Fruit fly (Drosophila melanogaster) whole organism, embryonic: ENCODE data around the gene CG33543.

ENCODE experiments used
- Bgb ChIP-seq: fragments of 200-800 bp; sonication (Bioruptor generic); IDR thresholded peaks from 2 replicates; pipeline ENCODE4 v1.3.6; 2022; ENCODE audit warnings: missing biosample characterization, missing genetic modification characterization; ENCODE audit not compliant: partially characterized antibody
- CG1024 ChIP-seq: fragments of 200-800 bp; sonication (Bioruptor generic); IDR thresholded peaks from 2 replicates; pipeline ENCODE4 v1.3.6; 2022; ENCODE audit warnings: missing biosample characterization, missing genetic modification characterization
- CG10431 ChIP-seq: fragments of 200-800 bp; sonication (Bioruptor generic); optimal IDR thresholded peaks from 3 replicates; lab custom pipeline; 2018; ENCODE audit warnings: missing biosample characterization, mild to moderate bottlenecking, missing genetic modification characterization
- CG10565 ChIP-seq: fragments of 200-800 bp; sonication (Bioruptor generic); optimal IDR thresholded peaks from 3 replicates; lab custom pipeline; 2016; ENCODE audit warnings: missing biosample characterization, mild to moderate bottlenecking, missing genetic modification characterization
- CG11398 ChIP-seq: fragments of 200-800 bp; sonication (Bioruptor generic); optimal IDR thresholded peaks from 2 replicates; lab custom pipeline; 2016; ENCODE audit warnings: missing biosample characterization, missing genetic modification characterization
- CG12391 ChIP-seq: fragments of 200-800 bp; sonication (Bioruptor generic); optimal IDR thresholded peaks from 3 replicates; lab custom pipeline; 2018; ENCODE audit warnings: missing biosample characterization, mild to moderate bottlenecking, missing genetic modification characterization, moderate library complexity
- CG14965 ChIP-seq: fragments of 200-800 bp; sonication (Bioruptor generic); optimal IDR thresholded peaks from 2 replicates; lab custom pipeline; 2016; ENCODE audit warnings: missing biosample characterization, missing genetic modification characterization, borderline replicate concordance
- CG16779 ChIP-seq: fragments of 200-800 bp; sonication (Bioruptor generic); IDR thresholded peaks from 2 replicates; pipeline ENCODE4 v1.3.6; 2022; ENCODE audit warnings: missing biosample characterization, missing genetic modification characterization
- CG30431 ChIP-seq: fragments of 200-800 bp; sonication (Bioruptor generic); optimal IDR thresholded peaks from 2 replicates; lab custom pipeline; 2017; ENCODE audit warnings: missing biosample characterization, missing genetic modification characterization
- CG4328 ChIP-seq: fragments of 200-800 bp; sonication (Bioruptor generic); optimal IDR thresholded peaks from 3 replicates; lab custom pipeline; 2017; ENCODE audit warnings: missing biosample characterization, missing genetic modification reagents, missing genetic modification characterization
- CG4424 ChIP-seq: fragments of 200-800 bp; sonication (Bioruptor generic); optimal IDR thresholded peaks from 3 replicates; lab custom pipeline; 2016; ENCODE audit warnings: missing biosample characterization, missing genetic modification characterization
- CG6683 ChIP-seq: fragments of 200-800 bp; sonication (Bioruptor generic); optimal IDR thresholded peaks from 2 replicates; lab custom pipeline; 2017; ENCODE audit warnings: missing biosample characterization, mild to moderate bottlenecking, missing genetic modification characterization, missing genetic modification reagents
- CG7271 ChIP-seq: fragments of 200-800 bp; sonication (Bioruptor generic); optimal IDR thresholded peaks from 2 replicates; lab custom pipeline; 2018; ENCODE audit warnings: missing biosample characterization, mild to moderate bottlenecking, missing genetic modification characterization, moderate library complexity
- CG7556 ChIP-seq: fragments of 200-800 bp; sonication (Bioruptor generic); optimal IDR thresholded peaks from 2 replicates; lab custom pipeline; 2017; ENCODE audit warnings: missing biosample characterization, mild to moderate bottlenecking, missing genetic modification characterization
- CG8290 ChIP-seq, 3 experiments: fragments of 200-800 bp; sonication (Bioruptor generic); optimal IDR thresholded peaks; 2 replicates each; lab custom pipeline; 2016 to 2019; ENCODE audit warnings: missing biosample characterization in 3 of 3, missing genetic modification characterization in 3 of 3, mild to moderate bottlenecking in 2 of 3, moderate library complexity in 1 of 3
- CG8388 ChIP-seq: fragments of 200-800 bp; sonication (Bioruptor generic); optimal IDR thresholded peaks from 2 replicates; lab custom pipeline; 2019; ENCODE audit warnings: missing biosample characterization, mild to moderate bottlenecking, missing genetic modification characterization, moderate library complexity
- CG8944 ChIP-seq: fragments of 200-800 bp; sonication (Bioruptor generic); optimal IDR thresholded peaks from 3 replicates; lab custom pipeline; 2016; ENCODE audit warnings: missing biosample characterization, missing genetic modification characterization
- CG9437 ChIP-seq: fragments of 200-800 bp; sonication (Bioruptor generic); optimal IDR thresholded peaks from 2 replicates; lab custom pipeline; 2018; ENCODE audit warnings: missing biosample characterization, mild to moderate bottlenecking, missing genetic modification characterization
- CG9817 ChIP-seq: fragments of 200-800 bp; sonication (Bioruptor generic); optimal IDR thresholded peaks from 2 replicates; lab custom pipeline; 2018; ENCODE audit warnings: missing biosample characterization, mild to moderate bottlenecking, missing genetic modification characterization, moderate library complexity
- CTCF ChIP-seq: fragments of 200-800 bp; sonication (Bioruptor generic); optimal IDR thresholded peaks from 2 replicates; lab custom pipeline; 2017; ENCODE audit warnings: missing biosample characterization, mild to moderate bottlenecking, missing genetic modification characterization, moderate library complexity
- Chrac-16 ChIP-seq: fragments of 200-800 bp; sonication (Bioruptor generic); optimal IDR thresholded peaks from 3 replicates; lab custom pipeline; 2016; ENCODE audit warnings: missing biosample characterization, missing genetic modification characterization
- Deaf1 ChIP-seq: fragments of 200-800 bp; optimal IDR thresholded peaks from 3 replicates; lab custom pipeline; 2019; ENCODE audit warnings: missing biosample characterization, mild to moderate bottlenecking, missing genetic modification characterization, moderate library complexity
- E2f1 ChIP-seq: fragments of 200-800 bp; sonication (Bioruptor generic); IDR thresholded peaks from 2 replicates; pipeline ENCODE4 v1.3.6; 2022; ENCODE audit warnings: missing biosample characterization, missing genetic modification characterization
- HLH54F ChIP-seq: fragments of 200-800 bp; sonication (Bioruptor generic); optimal IDR thresholded peaks from 3 replicates; lab custom pipeline; 2016; ENCODE audit warnings: missing biosample characterization, missing genetic modification characterization
- Hr3 ChIP-seq: fragments of 200-800 bp; sonication (Bioruptor generic); optimal IDR thresholded peaks from 3 replicates; lab custom pipeline; 2016; ENCODE audit warnings: missing biosample characterization, missing genetic modification characterization
- Hr39 ChIP-seq: fragments of >200 bp; optimal IDR thresholded peaks from 2 replicates; lab custom pipeline; 2017
- Meics ChIP-seq: fragments of 200-800 bp; sonication (Bioruptor generic); optimal IDR thresholded peaks from 2 replicates; lab custom pipeline; 2017; ENCODE audit warnings: missing biosample characterization, mild to moderate bottlenecking, missing genetic modification characterization
- Tbp ChIP-seq: fragments of >200 bp; optimal IDR thresholded peaks from 2 replicates; lab custom pipeline; 2018; ENCODE audit warnings: missing biosample characterization, missing genetic modification characterization
- ap ChIP-seq: fragments of 200-800 bp; sonication (Bioruptor generic); IDR thresholded peaks from 2 replicates; pipeline ENCODE4 v1.3.6; 2022; ENCODE audit warnings: missing biosample characterization, missing genetic modification characterization
- chif ChIP-seq, 2 experiments: fragments of 200-800 bp; sonication (Bioruptor generic); optimal IDR thresholded peaks; 3 replicates each; lab custom pipeline; 2016; ENCODE audit warnings: missing biosample characterization in 2 of 2, missing genetic modification characterization in 2 of 2
- chinmo ChIP-seq: fragments of 200-800 bp; sonication (Bioruptor generic); IDR thresholded peaks from 4 replicates; pipeline ENCODE4 v1.3.6; 2022; ENCODE audit warnings: missing biosample characterization, missing genetic modification characterization; ENCODE audit not compliant: partially characterized antibody
- corto ChIP-seq: fragments of 200-800 bp; sonication (Bioruptor generic); optimal IDR thresholded peaks from 2 replicates; lab custom pipeline; 2016; ENCODE audit warnings: missing biosample characterization, mild to moderate bottlenecking, missing genetic modification characterization, moderate library complexity
- cwo ChIP-seq: fragments of 200-800 bp; sonication (Bioruptor generic); optimal IDR thresholded peaks from 3 replicates; lab custom pipeline; 2017; ENCODE audit warnings: missing biosample characterization, missing genetic modification characterization, mild to moderate bottlenecking, moderate library complexity, missing genetic modification reagents
- dpn ChIP-seq, 2 experiments: fragments of 200-800 bp; sonication (Bioruptor generic); optimal IDR thresholded peaks; 3 replicates each; lab custom pipeline; 2016; ENCODE audit warnings: missing biosample characterization in 2 of 2, missing genetic modification characterization in 2 of 2
- fu2 ChIP-seq: fragments of 200-800 bp; sonication (Bioruptor generic); optimal IDR thresholded peaks from 2 replicates; lab custom pipeline; 2016; ENCODE audit warnings: missing biosample characterization, missing genetic modification characterization
- gcm ChIP-seq: fragments of 200-800 bp; sonication (Bioruptor generic); optimal IDR thresholded peaks from 2 replicates; lab custom pipeline; 2019; ENCODE audit warnings: missing biosample characterization, mild to moderate bottlenecking, missing genetic modification characterization, moderate library complexity
- gem ChIP-seq: fragments of 200-800 bp; sonication (Bioruptor generic); optimal IDR thresholded peaks from 2 replicates; lab custom pipeline; 2019; ENCODE audit warnings: missing biosample characterization, mild to moderate bottlenecking, missing genetic modification characterization, moderate library complexity
- gsb ChIP-seq: fragments of 200-800 bp; sonication (Bioruptor generic); IDR thresholded peaks from 2 replicates; pipeline ENCODE4 v1.3.6; 2022; ENCODE audit warnings: missing biosample characterization, missing genetic modification characterization
- hb ChIP-seq: fragments of 200-800 bp; sonication (Bioruptor generic); IDR thresholded peaks from 3 replicates; pipeline ENCODE4 v1.3.6; 2022; ENCODE audit warnings: missing biosample characterization, missing genetic modification characterization; ENCODE audit not compliant: partially characterized antibody
- hth ChIP-seq: fragments of >200 bp; optimal IDR thresholded peaks from 2 replicates; lab custom pipeline; 2017; ENCODE audit warnings: inconsistent platforms
- inv ChIP-seq: fragments of 200-800 bp; sonication (Bioruptor generic); IDR thresholded peaks from 2 replicates; pipeline ENCODE4 v1.3.6; 2022; ENCODE audit warnings: missing biosample characterization, missing genetic modification characterization; ENCODE audit not compliant: partially characterized antibody
- prd ChIP-seq, 3 experiments: fragments of >200 bp in 2 of 3; fragments of 200-800 bp in 1 of 3; sonication (Bioruptor generic) in 1 of 3; optimal IDR thresholded peaks in 2 of 3; IDR thresholded peaks in 1 of 3; 2 replicates in 2 of 3; 3 replicates in 1 of 3; pipeline versions ENCODE4 v1.3.6 to Lab custom; 2017 to 2022; ENCODE audit warnings: missing biosample characterization in 1 of 3, missing genetic modification characterization in 1 of 3
- pum ChIP-seq: fragments of 200-800 bp; sonication (Bioruptor generic); optimal IDR thresholded peaks from 2 replicates; lab custom pipeline; 2016; ENCODE audit warnings: missing biosample characterization, missing genetic modification characterization
- sens-2 ChIP-seq: fragments of 200-800 bp; sonication (Bioruptor generic); IDR thresholded peaks from 2 replicates; pipeline ENCODE4 v1.3.6; 2022; ENCODE audit warnings: missing biosample characterization, missing genetic modification characterization
- shn ChIP-seq: fragments of 200-800 bp; sonication (Bioruptor generic); optimal IDR thresholded peaks from 3 replicates; lab custom pipeline; 2016; ENCODE audit warnings: missing biosample characterization, missing genetic modification characterization
- tio ChIP-seq: fragments of 200-800 bp; sonication (Bioruptor generic); optimal IDR thresholded peaks from 2 replicates; lab custom pipeline; 2017; ENCODE audit warnings: missing biosample characterization, missing genetic modification characterization, inconsistent platforms
- ttk ChIP-seq: fragments of 200-800 bp; sonication (Bioruptor generic); IDR thresholded peaks from 2 replicates; pipeline ENCODE4 v2.1.2; 2022; ENCODE audit warnings: missing biosample characterization, missing genetic modification characterization
- unpg ChIP-seq: fragments of 200-800 bp; sonication (Bioruptor generic); optimal IDR thresholded peaks from 3 replicates; lab custom pipeline; 2018; ENCODE audit warnings: missing biosample characterization, mild to moderate bottlenecking, missing genetic modification characterization, moderate library complexity
- z ChIP-seq: fragments of 200-800 bp; sonication (Bioruptor generic); IDR thresholded peaks from 3 replicates; pipeline ENCODE4 v1.3.6; 2022; ENCODE audit warnings: missing biosample characterization, missing genetic modification characterization

CG33543 gene

DNA sequence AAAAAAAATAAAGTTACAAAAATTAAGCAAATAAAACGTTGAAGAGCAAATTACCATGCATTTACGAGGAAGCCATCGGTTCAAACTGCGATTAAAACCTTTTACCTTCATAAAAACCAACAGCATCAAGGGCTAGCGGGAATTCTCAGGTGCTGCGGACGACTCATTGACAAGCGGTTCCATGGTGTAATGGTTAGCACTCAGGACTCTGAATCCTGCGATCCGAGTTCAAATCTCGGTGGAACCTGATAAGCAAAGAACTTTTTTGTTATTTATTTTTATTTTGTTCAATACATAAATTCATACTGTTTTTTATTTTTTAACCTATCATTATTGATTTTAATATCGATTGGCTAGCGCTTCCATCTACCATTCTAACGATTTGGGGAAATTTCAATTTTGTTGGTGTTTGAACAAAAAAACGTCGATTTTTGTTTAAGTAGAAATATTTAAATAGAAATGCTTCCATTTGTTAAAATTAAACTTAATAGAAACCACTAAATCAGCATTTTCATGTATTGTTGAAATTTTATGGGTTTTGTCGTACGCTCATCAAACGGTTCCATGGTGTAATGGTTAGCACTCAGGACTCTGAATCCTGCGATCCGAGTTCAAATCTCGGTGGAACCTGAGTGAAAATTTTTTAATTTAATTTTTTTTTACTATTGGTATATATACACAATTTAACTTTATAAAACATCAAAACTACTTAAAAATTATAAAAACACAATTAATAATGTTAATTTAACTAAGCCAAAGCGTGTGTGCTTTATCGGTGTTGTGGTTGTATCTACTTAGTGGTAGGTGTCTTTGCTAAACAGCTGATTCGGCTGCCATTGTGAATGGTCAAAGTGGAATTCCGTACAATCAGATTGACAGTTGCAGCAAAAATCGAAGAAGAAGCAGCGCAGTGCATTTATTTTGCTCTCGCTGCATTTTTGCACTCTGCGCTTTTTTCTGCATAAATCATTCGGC is 3.2 kb upstream of the CG33543 start, which contains the start of gene CG4238 (continued):
- TF ChIP-seq CG9437 (GFP tag; lab: Kevin White, UChicago) (no peak), z (GFP tag; lab: Robert Waterston, UW) (no peak), prd (optimal IDR thresholded peaks at IDR 0.05; lab: Kevin White, UChicago) (no peak), prd (GFP tag; IDR thresholded peaks at IDR 0.05; lab: Robert Waterston, UW) (no peak), CG8388 (GFP tag; lab: Kevin White, UChicago) (no peak), CG10431 (GFP tag; lab: Kevin White, UChicago) (no peak), dpn (GFP tag; optimal IDR thresholded peaks at IDR 0.05; lab: Kevin White, UChicago) (no peak), CG30431 (GFP tag; lab: Kevin White, UChicago) (no peak), CG12391 (tag; lab: Kevin White, UChicago) (peak; percentile 54), CG9817 (tag; lab: Kevin White, UChicago) (no peak), CG1024 (GFP tag; lab: Robert Waterston, UW) (no peak), CG4424 (GFP tag; lab: Kevin White, UChicago) (no peak), CG16779 (GFP tag; lab: Robert Waterston, UW) (no peak), hth (no peak), Hr39 (lab: Kevin White, UChicago) (no peak), CG8290 (GFP tag; optimal IDR thresholded peaks at IDR 0.05; lab: Kevin White, UChicago) (peak; percentile 56), CG8290 (tag; optimal IDR thresholded peaks at IDR 0.05; lab: Kevin White, UChicago) (peak in 1 of 2 experiments; percentile 61), inv (GFP tag; lab: Robert Waterston, UW) (peak; percentile 12; the same call in 1 of the 2 replicates), corto (no peak), CG6683 (GFP tag; lab: Kevin White, UChicago) (no peak), CTCF (GFP tag; lab: Kevin White, UChicago) (peak; percentile 49), Chrac-16 (GFP tag; lab: Kevin White, UChicago) (no peak), CG10565 (GFP tag; lab: Kevin White, UChicago) (no peak), ap (no peak), Bgb (GFP tag; lab: Robert Waterston, UW) (peak; percentile 69), E2f1 (GFP tag; lab: Robert Waterston, UW) (no peak), hb (GFP tag; lab: Robert Waterston, UW) (0 out of 3 replicates have a peak, but pooled peaks have one; percentile 57), fu2 (GFP tag; lab: Kevin White, UChicago) (no peak), CG4328 (GFP tag; lab: Kevin White, UChicago) (no peak), Meics (GFP tag; lab: Kevin White, UChicago) (no peak), unpg (GFP tag; lab: Kevin White, UChicago) (no peak), gsb (GFP tag; lab: Robert Waterston, UW) (no peak), gcm (GFP tag; lab: Kevin White, UChicago) (no peak), ttk (no peak), CG11398 (GFP tag; lab: Kevin White, UChicago) (no peak), Hr3 (GFP tag; lab: Kevin White, UChicago) (no peak), tio (GFP tag; lab: Kevin White, UChicago) (no peak), shn (GFP tag; lab: Kevin White, UChicago) (no peak), CG8944 (GFP tag; lab: Kevin White, UChicago) (no peak), HLH54F (GFP tag; lab: Kevin White, UChicago) (no peak), CG14965 (GFP tag; lab: Kevin White, UChicago) (no peak), Deaf1 (peak; percentile 7), sens-2 (GFP tag; lab: Robert Waterston, UW) (no peak), pum (GFP tag; lab: Kevin White, UChicago) (no peak), chif (GFP tag; optimal IDR thresholded peaks at IDR 0.05; lab: Kevin White, UChicago) (no peak), Tbp (GFP tag; lab: Kevin White, UChicago) (no peak), cwo (GFP tag; lab: Kevin White, UChicago) (no peak), CG7271 (tag; lab: Kevin White, UChicago) (no peak), chinmo (GFP tag; lab: Robert Waterston, UW) (peak; percentile 83; the same call in 3 of the 4 replicates), CG7556 (GFP tag; lab: Kevin White, UChicago) (no peak), gem (tag; lab: Kevin White, UChicago) (no peak)
